Fruit fly (Drosophila melanogaster) whole organism, embryonic: ENCODE data around the gene MAPk-Ak2.

Source experiments
- Bgb ChIP-seq: fragments of 200-800 bp; sonication (Bioruptor generic); IDR thresholded peaks from 2 replicates; pipeline ENCODE4 v1.3.6; 2022; ENCODE audit warnings: missing biosample characterization, missing genetic modification characterization; ENCODE audit not compliant: partially characterized antibody
- CG11504 ChIP-seq: fragments of 200-800 bp; sonication (Bioruptor generic); optimal IDR thresholded peaks from 3 replicates; lab custom pipeline; 2019; ENCODE audit warnings: missing biosample characterization, mild to moderate bottlenecking, missing genetic modification characterization, moderate library complexity
- CG1603 ChIP-seq: fragments of 200-800 bp; sonication (Bioruptor generic); optimal IDR thresholded peaks from 2 replicates; lab custom pipeline; 2019; ENCODE audit warnings: missing biosample characterization, mild to moderate bottlenecking, missing genetic modification characterization, moderate library complexity
- CG17802 ChIP-seq: fragments of 200-800 bp; sonication (Bioruptor generic); optimal IDR thresholded peaks from 2 replicates; lab custom pipeline; 2018; ENCODE audit warnings: missing biosample characterization, mild to moderate bottlenecking, missing genetic modification characterization, moderate library complexity
- CG18599 ChIP-seq: fragments of 200-800 bp; sonication (Bioruptor generic); optimal IDR thresholded peaks from 3 replicates; lab custom pipeline; 2017; ENCODE audit warnings: missing biosample characterization, missing genetic modification characterization, mild to moderate bottlenecking, moderate library complexity, missing genetic modification reagents
- CG2116 ChIP-seq: fragments of 200-800 bp; sonication (Bioruptor generic); optimal IDR thresholded peaks from 3 replicates; lab custom pipeline; 2018; ENCODE audit warnings: missing biosample characterization, mild to moderate bottlenecking, missing genetic modification characterization
- CG2129 ChIP-seq: fragments of 200-800 bp; sonication (Bioruptor generic); IDR thresholded peaks from 2 replicates; pipeline ENCODE4 v1.3.6; 2022; ENCODE audit warnings: missing biosample characterization, missing genetic modification characterization; ENCODE audit not compliant: partially characterized antibody
- CG4328 ChIP-seq: fragments of 200-800 bp; sonication (Bioruptor generic); optimal IDR thresholded peaks from 3 replicates; lab custom pipeline; 2017; ENCODE audit warnings: missing biosample characterization, missing genetic modification reagents, missing genetic modification characterization
- CG4730 ChIP-seq: fragments of 200-800 bp; sonication (Bioruptor generic); IDR thresholded peaks from 2 replicates; pipeline ENCODE4 v1.3.6; 2022; ENCODE audit warnings: missing biosample characterization, missing genetic modification characterization
- CG6272 ChIP-seq: fragments of 200-800 bp; sonication (Bioruptor generic); IDR thresholded peaks from 2 replicates; pipeline ENCODE4 v1.3.6; 2022; ENCODE audit warnings: missing biosample characterization, missing genetic modification characterization
- CG7839 ChIP-seq: fragments of 200-800 bp; sonication (Bioruptor generic); optimal IDR thresholded peaks from 3 replicates; lab custom pipeline; 2018; ENCODE audit warnings: missing biosample characterization, mild to moderate bottlenecking, missing genetic modification characterization, moderate library complexity
- CG8765 ChIP-seq: fragments of 200-800 bp; sonication (Bioruptor generic); IDR thresholded peaks from 2 replicates; pipeline ENCODE4 v1.3.6; 2022; ENCODE audit warnings: missing biosample characterization, missing genetic modification characterization
- CG8924 ChIP-seq: fragments of 200-800 bp; optimal IDR thresholded peaks from 3 replicates; lab custom pipeline; 2019; ENCODE audit warnings: missing biosample characterization, mild to moderate bottlenecking, missing genetic modification characterization, moderate library complexity
- CG8944 ChIP-seq: fragments of 200-800 bp; sonication (Bioruptor generic); optimal IDR thresholded peaks from 3 replicates; lab custom pipeline; 2016; ENCODE audit warnings: missing biosample characterization, missing genetic modification characterization
- CG9215 ChIP-seq: fragments of 200-800 bp; sonication (Bioruptor generic); IDR thresholded peaks from 2 replicates; pipeline ENCODE4 v1.3.6; 2022; ENCODE audit warnings: missing biosample characterization, missing genetic modification characterization
- Camta ChIP-seq: fragments of 200-800 bp; sonication (Bioruptor generic); optimal IDR thresholded peaks from 2 replicates; lab custom pipeline; 2016; ENCODE audit warnings: missing biosample characterization, missing genetic modification characterization
- CoRest ChIP-seq: fragments of 200-800 bp; sonication (Bioruptor generic); optimal IDR thresholded peaks from 3 replicates; lab custom pipeline; 2018; ENCODE audit warnings: missing biosample characterization, mild to moderate bottlenecking, missing genetic modification characterization, moderate library complexity
- Dip2 ChIP-seq: fragments of 200-800 bp; sonication (Bioruptor generic); IDR thresholded peaks from 2 replicates; pipeline ENCODE4 v1.3.6; 2022; ENCODE audit warnings: missing biosample characterization, missing genetic modification characterization
- E2f2 ChIP-seq: fragments of 200-800 bp; sonication (Bioruptor generic); IDR thresholded peaks from 2 replicates; pipeline ENCODE4 v1.3.6; 2022; ENCODE audit warnings: missing biosample characterization, missing genetic modification characterization
- ERR ChIP-seq: fragments of 200-800 bp; sonication (Bioruptor generic); optimal IDR thresholded peaks from 2 replicates; lab custom pipeline; 2016; ENCODE audit warnings: missing biosample characterization, missing genetic modification characterization
- H2.0 ChIP-seq: fragments of 200-800 bp; sonication (Bioruptor generic); IDR thresholded peaks from 2 replicates; pipeline ENCODE4 v1.3.6; 2022; ENCODE audit warnings: missing biosample characterization, missing genetic modification characterization
- HLH3B ChIP-seq: fragments of 200-800 bp; sonication (Bioruptor generic); IDR thresholded peaks from 2 replicates; pipeline ENCODE4 v1.3.6; 2022; ENCODE audit warnings: missing biosample characterization, missing genetic modification characterization
- Hmx ChIP-seq: fragments of 200-800 bp; sonication (Bioruptor generic); optimal IDR thresholded peaks from 2 replicates; lab custom pipeline; 2016; ENCODE audit warnings: missing biosample characterization, missing genetic modification characterization
- Hsf ChIP-seq: fragments of 200-800 bp; sonication (Bioruptor generic); optimal IDR thresholded peaks from 3 replicates; lab custom pipeline; 2016; ENCODE audit warnings: missing biosample characterization, missing genetic modification characterization
- Kr ChIP-seq: fragments of 200-800 bp; sonication (Bioruptor generic); optimal IDR thresholded peaks from 2 replicates; lab custom pipeline; 2017; ENCODE audit warnings: missing biosample characterization, mild to moderate bottlenecking, missing genetic modification characterization
- Neu2 ChIP-seq: fragments of 200-800 bp; sonication (Bioruptor generic); optimal IDR thresholded peaks from 3 replicates; lab custom pipeline; 2016; ENCODE audit warnings: missing biosample characterization, missing genetic modification characterization, borderline replicate concordance
- Taf1 ChIP-seq: fragments of 200-800 bp; sonication (Bioruptor generic); IDR thresholded peaks from 2 replicates; pipeline ENCODE4 v1.3.6; 2022; ENCODE audit warnings: missing biosample characterization, missing genetic modification characterization
- Vsx1 ChIP-seq: fragments of 200-800 bp; sonication (Bioruptor generic); optimal IDR thresholded peaks from 2 replicates; lab custom pipeline; 2017; ENCODE audit warnings: missing biosample characterization, mild to moderate bottlenecking, missing genetic modification characterization, missing genetic modification reagents
- bigmax ChIP-seq: fragments of 200-800 bp; sonication (Bioruptor generic); optimal IDR thresholded peaks from 2 replicates; lab custom pipeline; 2018; ENCODE audit warnings: missing biosample characterization, mild to moderate bottlenecking, missing genetic modification characterization
- btn ChIP-seq: fragments of 200-800 bp; sonication (Bioruptor generic); optimal IDR thresholded peaks from 2 replicates; lab custom pipeline; 2016; ENCODE audit warnings: missing biosample characterization, missing genetic modification characterization
- dan ChIP-seq: fragments of 200-800 bp; sonication (Bioruptor generic); IDR thresholded peaks from 2 replicates; pipeline ENCODE4 v1.3.6; 2022; ENCODE audit warnings: missing biosample characterization, missing genetic modification characterization
- dati ChIP-seq: fragments of 200-800 bp; sonication (Bioruptor generic); IDR thresholded peaks from 2 replicates; pipeline ENCODE4 v1.3.6; 2022; ENCODE audit warnings: missing biosample characterization, missing genetic modification characterization
- en ChIP-seq: fragments of 200-800 bp; sonication (Bioruptor generic); optimal IDR thresholded peaks from 2 replicates; lab custom pipeline; 2016; ENCODE audit warnings: missing biosample characterization, missing genetic modification characterization
- exex ChIP-seq: fragments of 200-800 bp; sonication (Bioruptor generic); optimal IDR thresholded peaks from 4 replicates; lab custom pipeline; 2018; ENCODE audit warnings: missing biosample characterization, mild to moderate bottlenecking, missing genetic modification characterization, moderate library complexity
- ftz-f1 ChIP-seq: fragments of 200-800 bp; sonication (Bioruptor generic); optimal IDR thresholded peaks from 2 replicates; lab custom pipeline; 2016; ENCODE audit warnings: missing biosample characterization, missing genetic modification characterization
- jigr1 ChIP-seq: fragments of 200-800 bp; sonication (Bioruptor generic); IDR thresholded peaks from 3 replicates; pipeline ENCODE4 v1.3.6; 2022; ENCODE audit warnings: missing biosample characterization, missing genetic modification characterization
- kah ChIP-seq: fragments of 200-800 bp; sonication (Bioruptor generic); optimal IDR thresholded peaks from 2 replicates; lab custom pipeline; 2018; ENCODE audit warnings: missing biosample characterization, mild to moderate bottlenecking, missing genetic modification characterization
- knrl ChIP-seq: fragments of 200-800 bp; sonication (Bioruptor generic); IDR thresholded peaks from 3 replicates; pipeline ENCODE4 v1.3.6; 2022; ENCODE audit warnings: missing biosample characterization, missing genetic modification characterization; ENCODE audit not compliant: partially characterized antibody
- lola ChIP-seq, 3 experiments: fragments of >200 bp in 2 of 3; fragments of 200-800 bp in 1 of 3; sonication (Bioruptor generic) in 1 of 3; optimal IDR thresholded peaks; 2 replicates each; lab custom pipeline; 2017 to 2019; ENCODE audit warnings: missing biosample characterization in 3 of 3, missing genetic modification characterization in 3 of 3, mild to moderate bottlenecking in 1 of 3, moderate library complexity in 1 of 3
- oc ChIP-seq: fragments of 200-800 bp; sonication (Bioruptor generic); optimal IDR thresholded peaks from 2 replicates; lab custom pipeline; 2018; ENCODE audit warnings: missing biosample characterization, mild to moderate bottlenecking, missing genetic modification characterization, moderate library complexity
- otp ChIP-seq: fragments of 200-800 bp; sonication (Bioruptor generic); IDR thresholded peaks from 3 replicates; pipeline ENCODE4, ENCODE4 v1.3.6; 2022; ENCODE audit warnings: missing biosample characterization, missing genetic modification characterization
- phol ChIP-seq: fragments of 200-800 bp; sonication (Bioruptor generic); optimal IDR thresholded peaks from 3 replicates; lab custom pipeline; 2018; ENCODE audit warnings: missing biosample characterization, mild to moderate bottlenecking, missing genetic modification characterization, moderate library complexity
- psq ChIP-seq: fragments of 200-800 bp; sonication (Bioruptor generic); optimal IDR thresholded peaks from 2 replicates; lab custom pipeline; 2017; ENCODE audit warnings: missing biosample characterization, missing genetic modification characterization
- pum ChIP-seq: fragments of 200-800 bp; sonication (Bioruptor generic); optimal IDR thresholded peaks from 2 replicates; lab custom pipeline; 2016; ENCODE audit warnings: missing biosample characterization, missing genetic modification characterization
- ro ChIP-seq: fragments of 200-800 bp; sonication (Bioruptor generic); IDR thresholded peaks from 2 replicates; pipeline ENCODE4 v1.3.6; 2022; ENCODE audit warnings: missing biosample characterization, missing genetic modification characterization
- sim ChIP-seq: fragments of 200-800 bp; sonication (Bioruptor generic); IDR thresholded peaks from 2 replicates; pipeline ENCODE4 v1.3.6; 2022; ENCODE audit warnings: missing biosample characterization, missing genetic modification characterization
- sisA ChIP-seq: fragments of 200-800 bp; sonication (Bioruptor generic); IDR thresholded peaks from 2 replicates; pipeline ENCODE4 v1.3.6; 2022; ENCODE audit warnings: missing biosample characterization, missing genetic modification characterization
- sob ChIP-seq: fragments of 200-800 bp; sonication (Bioruptor generic); IDR thresholded peaks from 2 replicates; pipeline ENCODE4 v1.3.6; 2022; ENCODE audit warnings: missing biosample characterization, missing genetic modification characterization

The MAPk-Ak2 gene

DNA sequence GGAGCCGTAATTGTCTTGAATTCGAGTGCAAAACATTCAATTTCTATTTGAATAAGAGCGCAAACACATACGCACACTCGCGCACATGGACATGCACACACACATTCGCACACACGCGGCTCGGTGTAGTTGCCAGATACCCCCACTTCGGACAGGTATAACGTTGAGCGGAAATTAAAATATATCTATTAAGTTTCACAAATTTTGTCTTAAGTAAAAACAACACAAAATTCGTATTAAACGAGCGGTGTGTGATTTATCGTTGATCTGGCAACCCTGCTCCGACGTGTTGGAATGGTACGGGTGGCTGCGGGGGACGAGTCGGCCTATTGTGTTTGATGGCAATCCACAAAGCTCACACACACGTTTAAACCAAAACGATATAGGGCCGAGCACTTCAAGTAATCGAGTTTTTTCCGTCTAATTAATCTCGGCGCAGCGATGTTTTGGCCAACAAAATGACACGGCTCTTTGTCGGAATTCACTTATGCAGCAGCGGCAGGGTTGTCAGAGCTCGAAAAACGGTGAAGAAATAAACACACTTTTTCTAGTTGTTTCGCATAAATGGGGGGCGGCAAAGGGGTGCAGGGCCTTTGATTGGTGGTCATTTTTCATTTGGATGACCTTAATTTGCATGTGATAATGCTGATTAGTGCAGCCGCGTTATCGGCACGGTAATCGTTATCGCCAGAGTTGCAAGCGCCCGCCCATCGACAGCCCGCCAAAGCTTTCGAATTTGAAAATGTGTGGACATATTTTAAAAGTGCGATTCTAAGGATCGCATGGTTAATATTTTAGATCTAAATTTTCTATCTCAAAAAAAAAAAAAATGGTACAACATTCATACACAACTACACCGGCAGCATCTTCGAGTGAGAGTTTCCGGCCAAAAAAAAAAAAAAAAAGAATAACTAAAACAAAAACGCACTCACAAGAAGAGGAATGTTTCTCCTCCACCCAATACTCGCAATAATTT lies 17.9 kb downstream of the MAPk-Ak2 start (continued):
- TF ChIP-seq ERR (GFP tag; lab: Kevin White, UChicago) = no peak
- TF ChIP-seq sob (GFP tag; lab: Robert Waterston, UW) = peak; percentile 78
- peak; percentile 5 for TF ChIP-seq Hmx (GFP tag; lab: Kevin White, UChicago)
- peak; percentile 67 for TF ChIP-seq phol (tag; lab: Kevin White, UChicago)
- TF ChIP-seq sim (GFP tag; lab: Robert Waterston, UW) = 0 out of 2 replicates have a peak, but pooled peaks have one; percentile 22
- peak; percentile 29 for TF ChIP-seq oc
- TF ChIP-seq CG17802 (tag; lab: Kevin White, UChicago) = peak; percentile 60
- TF ChIP-seq dati (GFP tag; lab: Robert Waterston, UW) = 0 out of 2 replicates have a peak, but pooled peaks have one; percentile 32
- no peak for TF ChIP-seq psq (GFP tag; lab: Kevin White, UChicago)
- no peak for TF ChIP-seq kah (GFP tag; lab: Kevin White, UChicago)
- peak; percentile 85 for TF ChIP-seq E2f2 (GFP tag; lab: Robert Waterston, UW)
- peak; percentile 48 for TF ChIP-seq Hsf
- TF ChIP-seq CG18599 (GFP tag; lab: Kevin White, UChicago) = peak; percentile 88
- TF ChIP-seq pum = peak; percentile 48
- peak; percentile 22 for TF ChIP-seq ftz-f1 (GFP tag; lab: Kevin White, UChicago)
- TF ChIP-seq ro (GFP tag; lab: Robert Waterston, UW) = peak; percentile 52; the same call in 1 of the 2 replicates
- no peak for TF ChIP-seq jigr1
- peak; percentile 39 for TF ChIP-seq Camta (GFP tag; lab: Kevin White, UChicago)
- TF ChIP-seq CG11504 (tag; lab: Kevin White, UChicago) = peak; percentile 74
- TF ChIP-seq CG7839 (tag; lab: Kevin White, UChicago) = peak; percentile 78
- peak; percentile 46; the same call in 1 of the 2 replicates for TF ChIP-seq CG8765 (GFP tag; lab: Robert Waterston, UW)
- peak; percentile 60 for TF ChIP-seq CG4730
- TF ChIP-seq Bgb (GFP tag; lab: Robert Waterston, UW) = peak; percentile 25; the same call in 1 of the 2 replicates
- peak; percentile 48 for TF ChIP-seq exex (tag; lab: Kevin White, UChicago)
- TF ChIP-seq CG6272 = peak; percentile 42
- no peak for TF ChIP-seq bigmax (GFP tag; lab: Kevin White, UChicago)
- TF ChIP-seq Taf1 = peak; percentile 58
- peak; percentile 98 for TF ChIP-seq CG2116 (GFP tag; lab: Kevin White, UChicago)
- TF ChIP-seq sisA (GFP tag; lab: Robert Waterston, UW) = peak; percentile 77
- TF ChIP-seq btn = no peak
- no peak for TF ChIP-seq Kr (GFP tag; lab: Kevin White, UChicago)
- no peak for TF ChIP-seq Dip2
- peak; percentile 18 for TF ChIP-seq en (GFP tag; lab: Kevin White, UChicago)
- peak; percentile 59 for TF ChIP-seq CG8924
- peak; percentile 73 for TF ChIP-seq HLH3B (GFP tag; lab: Robert Waterston, UW)
- TF ChIP-seq CG1603 (tag; lab: Kevin White, UChicago) = peak; percentile 86
- TF ChIP-seq CG4328 = peak; percentile 75
- peak in 1 of 3 experiments; percentile 66 for TF ChIP-seq lola (GFP tag; optimal IDR thresholded peaks at IDR 0.05; lab: Kevin White, UChicago)
- peak; percentile 53 for TF ChIP-seq CG8944
- no peak for TF ChIP-seq CG2129 (GFP tag; lab: Robert Waterston, UW)
- TF ChIP-seq H2.0 (GFP tag; lab: Robert Waterston, UW) = peak; percentile 84
- TF ChIP-seq knrl (GFP tag; lab: Robert Waterston, UW) = no peak
- peak; percentile 57; the same call in 2 of the 3 replicates for TF ChIP-seq otp (GFP tag; lab: Robert Waterston, UW)
- no peak for TF ChIP-seq dan (GFP tag; lab: Robert Waterston, UW)
- TF ChIP-seq Neu2 (GFP tag; lab: Kevin White, UChicago) = no peak
- TF ChIP-seq CG9215 (GFP tag; lab: Robert Waterston, UW) = peak; percentile 70
- TF ChIP-seq Vsx1 (GFP tag; lab: Kevin White, UChicago) = peak; percentile 3
- peak; percentile 72 for TF ChIP-seq CoRest (tag; lab: Kevin White, UChicago)
